Worm (Caenorhabditis elegans) whole organism, L4 larva: ENCODE results near the gene nhr-20.

Source experiments
- aha-1 ChIP-seq: fragments of 150-350 bp; peaks from one replicate; lab custom pipeline; 2014; ENCODE audit warnings: missing biosample characterization, missing genetic modification characterization
- hif-1 ChIP-seq, 2 experiments: sonication (generic microtip); optimal IDR thresholded peaks; 2 replicates each; lab custom pipeline; 2016 to 2017; ENCODE audit warnings: missing compliant biosample characterization in 2 of 2, missing genetic modification characterization in 2 of 2, missing genetic modification reagents in 2 of 2, missing genotype in 2 of 2, mild to moderate bottlenecking in 1 of 2
- lin-29 ChIP-seq: fragments of 200-800 bp; sonication (Bioruptor generic); IDR thresholded peaks from 2 replicates; pipeline ENCODE4 v1.3.6; 2022; ENCODE audit warnings: missing genetic modification reagents, missing genetic modification characterization, missing compliant biosample characterization
- lir-3 ChIP-seq: sonication (generic microtip); optimal IDR thresholded peaks from 2 replicates; lab custom pipeline; 2016; ENCODE audit warnings: mild to moderate bottlenecking, missing genetic modification characterization, missing compliant biosample characterization
- nhr-76 ChIP-seq: fragments of 150-350 bp; optimal IDR thresholded peaks from 2 replicates; lab custom pipeline; 2014; ENCODE audit warnings: missing biosample characterization, missing genetic modification characterization
- pha-4 ChIP-seq, 2 experiments: fragments of 150-350 bp in 1 of 2; fragments of 200-800 bp in 1 of 2; sonication (Bioruptor generic) in 1 of 2; IDR thresholded peaks in 1 of 2; optimal IDR thresholded peaks in 1 of 2; 2 replicates each; pipeline versions ENCODE4 v1.3.6 to Lab custom; 2014 to 2022; ENCODE audit warnings: missing genetic modification characterization in 2 of 2, missing genetic modification reagents in 2 of 2, missing biosample characterization in 1 of 2, missing compliant biosample characterization in 1 of 2
- snpc-4 ChIP-seq: fragments of 150-350 bp; optimal IDR thresholded peaks from 2 replicates; lab custom pipeline; 2014; ENCODE audit warnings: missing biosample characterization, missing genetic modification characterization
- unc-62 ChIP-seq, 3 experiments: fragments of 150-350 bp in 1 of 3; sonication (generic microtip); optimal IDR thresholded peaks in 2 of 3; peaks in 1 of 3; 1 replicate in 1 of 3; 2 replicates in 2 of 3; lab custom pipeline; 2014 to 2017; ENCODE audit warnings: missing biosample characterization in 3 of 3, missing genetic modification characterization in 3 of 3, missing genetic modification reagents in 3 of 3, missing genotype in 1 of 3

- no peak for TF ChIP-seq hif-1 (tag; optimal IDR thresholded peaks at IDR 0.05; lab: Kevin White, UChicago)
- no peak for TF ChIP-seq nhr-76 (tag; lab: Kevin White, UChicago)
- no peak for TF ChIP-seq lin-29 (GFP tag; lab: Robert Waterston, UW)
- TF ChIP-seq snpc-4 (tag; lab: Kevin White, UChicago), result no peak
- TF ChIP-seq unc-62 (GFP tag; optimal IDR thresholded peaks at IDR 0.05 in 1 of 2; lab: Kevin White, UChicago), result no peak
- TF ChIP-seq unc-62 (tag; optimal IDR thresholded peaks at IDR 0.05; lab: Kevin White, UChicago), result no peak
- TF ChIP-seq pha-4 (GFP tag; IDR thresholded peaks at IDR 0.05; lab: Robert Waterston, UW), result no peak
- TF ChIP-seq pha-4 (tag; optimal IDR thresholded peaks at IDR 0.05; lab: Kevin White, UChicago), result no peak
- TF ChIP-seq aha-1 (tag; lab: Kevin White, UChicago), result peak; percentile 2
- no peak for TF ChIP-seq lir-3 (tag; lab: Kevin White, UChicago)
These were observed 4.2 kb downstream of the nhr-20 start, which contains the start of gene F43C1.5 for ce11 chrIII:4228841-4229240.
